Fruit fly (Drosophila melanogaster) whole organism, embryonic: ENCODE results near the gene trbd.

Source experiments
- Blimp-1 ChIP-seq: fragments of 200-800 bp; sonication (Bioruptor generic); optimal IDR thresholded peaks from 3 replicates; lab custom pipeline; 2018; ENCODE audit warnings: missing biosample characterization, missing genetic modification characterization, mild to moderate bottlenecking, moderate library complexity, missing genetic modification reagents
- CG11093 ChIP-seq: fragments of 200-800 bp; sonication (Bioruptor generic); IDR thresholded peaks from 3 replicates; pipeline ENCODE4 v1.3.6; 2022; ENCODE audit warnings: missing biosample characterization, missing genetic modification characterization
- CG14050 ChIP-seq: fragments of 200-800 bp; sonication (Bioruptor generic); IDR thresholded peaks from 3 replicates; pipeline ENCODE4 v1.3.6; 2022; ENCODE audit warnings: missing biosample characterization, missing genetic modification characterization
- CG15479 ChIP-seq: fragments of 200-800 bp; sonication (Bioruptor generic); optimal IDR thresholded peaks from 3 replicates; lab custom pipeline; 2019; ENCODE audit warnings: missing biosample characterization, mild to moderate bottlenecking, missing genetic modification characterization, moderate library complexity
- CG15514 ChIP-seq: fragments of 200-800 bp; sonication (Bioruptor generic); optimal IDR thresholded peaks from 3 replicates; lab custom pipeline; 2017; ENCODE audit warnings: missing biosample characterization, missing genetic modification characterization, mild to moderate bottlenecking, moderate library complexity, missing genetic modification reagents
- CG18011 ChIP-seq: fragments of 200-800 bp; sonication (Bioruptor generic); optimal IDR thresholded peaks from 2 replicates; lab custom pipeline; 2017; ENCODE audit warnings: missing biosample characterization, missing genetic modification characterization, mild to moderate bottlenecking, moderate library complexity, missing genotype
- CG2678 ChIP-seq: fragments of 200-800 bp; sonication (Bioruptor generic); optimal IDR thresholded peaks from 3 replicates; lab custom pipeline; 2019; ENCODE audit warnings: missing biosample characterization, mild to moderate bottlenecking, missing genetic modification characterization, moderate library complexity
- CG42726 ChIP-seq: fragments of 200-800 bp; sonication (Bioruptor generic); IDR thresholded peaks from 2 replicates; pipeline ENCODE4 v1.3.6; 2022; ENCODE audit warnings: missing biosample characterization, missing genetic modification characterization; ENCODE audit not compliant: partially characterized antibody
- CG5245 ChIP-seq: fragments of 200-800 bp; sonication (Bioruptor generic); optimal IDR thresholded peaks from 3 replicates; lab custom pipeline; 2016; ENCODE audit warnings: missing biosample characterization, missing genetic modification characterization
- CG6254 ChIP-seq: fragments of 200-800 bp; sonication (Bioruptor generic); optimal IDR thresholded peaks from 3 replicates; lab custom pipeline; 2017; ENCODE audit warnings: mild to moderate bottlenecking, missing biosample characterization, missing genetic modification reagents, missing genetic modification characterization
- CG8388 ChIP-seq: fragments of 200-800 bp; sonication (Bioruptor generic); optimal IDR thresholded peaks from 2 replicates; lab custom pipeline; 2019; ENCODE audit warnings: missing biosample characterization, mild to moderate bottlenecking, missing genetic modification characterization, moderate library complexity
- D ChIP-seq, 2 experiments: fragments of 200-800 bp in 1 of 2; fragments of >200 bp in 1 of 2; sonication (Bioruptor generic) in 1 of 2; optimal IDR thresholded peaks; 2 replicates in 1 of 2; 3 replicates in 1 of 2; lab custom pipeline; 2017; ENCODE audit warnings: mild to moderate bottlenecking in 1 of 2, missing biosample characterization in 1 of 2, missing genetic modification characterization in 1 of 2, missing genetic modification reagents in 1 of 2
- Dip3 ChIP-seq: fragments of 200-800 bp; sonication (Bioruptor generic); optimal IDR thresholded peaks from 3 replicates; lab custom pipeline; 2016; ENCODE audit warnings: missing biosample characterization, missing genetic modification characterization
- Fer3 ChIP-seq: fragments of 200-800 bp; sonication (Bioruptor generic); optimal IDR thresholded peaks from 2 replicates; lab custom pipeline; 2018; ENCODE audit warnings: missing biosample characterization, mild to moderate bottlenecking, missing genetic modification characterization, moderate library complexity
- HmgD ChIP-seq: fragments of 200-800 bp; sonication (Bioruptor generic); optimal IDR thresholded peaks from 3 replicates; lab custom pipeline; 2016; ENCODE audit warnings: missing biosample characterization, missing genetic modification characterization
- HmgZ ChIP-seq: fragments of 200-800 bp; sonication (Bioruptor generic); optimal IDR thresholded peaks from 2 replicates; lab custom pipeline; 2018; ENCODE audit warnings: missing biosample characterization, mild to moderate bottlenecking, missing genetic modification characterization
- Med ChIP-seq: fragments of 200-800 bp; sonication (Bioruptor generic); peaks from one replicate; lab custom pipeline; 2016; ENCODE audit warnings: missing biosample characterization, missing genetic modification characterization, mild to moderate bottlenecking, inconsistent platforms, moderate library complexity
- NK7.1 ChIP-seq: fragments of 200-800 bp; sonication (Bioruptor generic); optimal IDR thresholded peaks from 3 replicates; lab custom pipeline; 2016; ENCODE audit warnings: missing biosample characterization, missing genetic modification characterization
- Oaz ChIP-seq: fragments of 200-800 bp; sonication (Bioruptor generic); IDR thresholded peaks from 2 replicates; pipeline ENCODE4 v1.3.6; 2022; ENCODE audit warnings: missing biosample characterization, missing genetic modification characterization
- Opbp ChIP-seq: fragments of 200-800 bp; sonication (Bioruptor generic); IDR thresholded peaks from 3 replicates; pipeline ENCODE4 v1.3.6; 2022; ENCODE audit warnings: missing biosample characterization, missing genetic modification characterization; ENCODE audit not compliant: partially characterized antibody
- TFAM ChIP-seq: fragments of 200-800 bp; sonication (Bioruptor generic); optimal IDR thresholded peaks from 2 replicates; lab custom pipeline; 2017; ENCODE audit warnings: missing biosample characterization, missing genetic modification characterization, inconsistent platforms
- Vsx1 ChIP-seq: fragments of 200-800 bp; sonication (Bioruptor generic); optimal IDR thresholded peaks from 2 replicates; lab custom pipeline; 2017; ENCODE audit warnings: missing biosample characterization, mild to moderate bottlenecking, missing genetic modification characterization, missing genetic modification reagents
- YL-1 ChIP-seq: fragments of 200-800 bp; sonication (Bioruptor generic); optimal IDR thresholded peaks from 3 replicates; lab custom pipeline; 2017; ENCODE audit warnings: missing biosample characterization, mild to moderate bottlenecking, missing genetic modification characterization
- ash1 ChIP-seq: fragments of 200-800 bp; sonication (Bioruptor generic); optimal IDR thresholded peaks from 2 replicates; lab custom pipeline; 2018; ENCODE audit warnings: missing biosample characterization, mild to moderate bottlenecking, missing genetic modification characterization
- bab2 ChIP-seq: fragments of 200-800 bp; sonication (Bioruptor generic); optimal IDR thresholded peaks from 2 replicates; lab custom pipeline; 2016; ENCODE audit warnings: missing biosample characterization, missing genetic modification characterization
- chinmo ChIP-seq: fragments of 200-800 bp; sonication (Bioruptor generic); IDR thresholded peaks from 4 replicates; pipeline ENCODE4 v1.3.6; 2022; ENCODE audit warnings: missing biosample characterization, missing genetic modification characterization; ENCODE audit not compliant: partially characterized antibody
- dmrt99B ChIP-seq: fragments of 200-800 bp; sonication (Bioruptor generic); optimal IDR thresholded peaks from 2 replicates; lab custom pipeline; 2018; ENCODE audit warnings: missing biosample characterization, mild to moderate bottlenecking, missing genetic modification characterization, moderate library complexity
- gce ChIP-seq: fragments of 200-800 bp; sonication (Bioruptor generic); IDR thresholded peaks from 3 replicates; pipeline ENCODE4 v1.3.6; 2022; ENCODE audit warnings: missing biosample characterization, missing genetic modification characterization
- gcm ChIP-seq: fragments of 200-800 bp; sonication (Bioruptor generic); optimal IDR thresholded peaks from 2 replicates; lab custom pipeline; 2019; ENCODE audit warnings: missing biosample characterization, mild to moderate bottlenecking, missing genetic modification characterization, moderate library complexity
- gcm2 ChIP-seq: fragments of 200-800 bp; sonication (Bioruptor generic); optimal IDR thresholded peaks from 2 replicates; lab custom pipeline; 2016; ENCODE audit warnings: missing biosample characterization, missing genetic modification characterization
- insv ChIP-seq, 2 experiments: fragments of 200-800 bp; sonication (Bioruptor generic); optimal IDR thresholded peaks; 3 replicates each; lab custom pipeline; 2016 to 2018; ENCODE audit warnings: missing biosample characterization in 2 of 2, missing genetic modification characterization in 2 of 2
- inv ChIP-seq: fragments of 200-800 bp; sonication (Bioruptor generic); IDR thresholded peaks from 2 replicates; pipeline ENCODE4 v1.3.6; 2022; ENCODE audit warnings: missing biosample characterization, missing genetic modification characterization; ENCODE audit not compliant: partially characterized antibody
- lola ChIP-seq, 3 experiments: fragments of >200 bp in 2 of 3; fragments of 200-800 bp in 1 of 3; sonication (Bioruptor generic) in 1 of 3; optimal IDR thresholded peaks; 2 replicates each; lab custom pipeline; 2017 to 2019; ENCODE audit warnings: missing biosample characterization in 3 of 3, missing genetic modification characterization in 3 of 3, mild to moderate bottlenecking in 1 of 3, moderate library complexity in 1 of 3
- maf-S ChIP-seq: fragments of 200-800 bp; sonication (Bioruptor generic); optimal IDR thresholded peaks from 2 replicates; lab custom pipeline; 2016; ENCODE audit warnings: missing biosample characterization, missing genetic modification characterization
- mld ChIP-seq: fragments of 200-800 bp; sonication (Bioruptor generic); IDR thresholded peaks from 3 replicates; pipeline ENCODE4 v1.3.6; 2022; ENCODE audit warnings: missing biosample characterization, missing genetic modification characterization; ENCODE audit not compliant: partially characterized antibody
- nau ChIP-seq: fragments of 200-800 bp; sonication (Bioruptor generic); optimal IDR thresholded peaks from 3 replicates; lab custom pipeline; 2017; ENCODE audit warnings: missing biosample characterization, mild to moderate bottlenecking, missing genetic modification characterization, missing genetic modification reagents
- odd ChIP-seq: fragments of 200-800 bp; sonication (Bioruptor generic); optimal IDR thresholded peaks from 2 replicates; lab custom pipeline; 2017; ENCODE audit warnings: missing biosample characterization, mild to moderate bottlenecking, missing genetic modification characterization
- p53 ChIP-seq: fragments of 200-800 bp; sonication (Bioruptor generic); optimal IDR thresholded peaks from 2 replicates; lab custom pipeline; 2016; ENCODE audit warnings: missing biosample characterization, missing genetic modification characterization
- repo ChIP-seq: fragments of 200-800 bp; sonication (Bioruptor generic); optimal IDR thresholded peaks from 2 replicates; lab custom pipeline; 2016; ENCODE audit warnings: missing biosample characterization, missing genetic modification characterization
- rib ChIP-seq: fragments of 200-800 bp; sonication (Bioruptor generic); IDR thresholded peaks from 2 replicates; pipeline ENCODE4 v1.3.6; 2022; ENCODE audit warnings: missing biosample characterization, missing genetic modification characterization
- row ChIP-seq: fragments of 200-800 bp; sonication (Bioruptor generic); IDR thresholded peaks from 3 replicates; pipeline ENCODE4 v1.3.6; 2022; ENCODE audit warnings: missing biosample characterization, missing genetic modification characterization
- slp2 ChIP-seq: fragments of 200-800 bp; sonication (Bioruptor generic); optimal IDR thresholded peaks from 2 replicates; lab custom pipeline; 2016; ENCODE audit warnings: missing biosample characterization, missing genetic modification characterization
- sob ChIP-seq: fragments of 200-800 bp; sonication (Bioruptor generic); IDR thresholded peaks from 2 replicates; pipeline ENCODE4 v1.3.6; 2022; ENCODE audit warnings: missing biosample characterization, missing genetic modification characterization
- stwl ChIP-seq: fragments of 200-800 bp; sonication (Bioruptor generic); optimal IDR thresholded peaks from 3 replicates; lab custom pipeline; 2018; ENCODE audit warnings: missing biosample characterization, mild to moderate bottlenecking, missing genetic modification characterization, moderate library complexity
- sug ChIP-seq: fragments of 200-800 bp; optimal IDR thresholded peaks from 2 replicates; lab custom pipeline; 2019; ENCODE audit warnings: missing biosample characterization, mild to moderate bottlenecking, missing genetic modification characterization, moderate library complexity
- tin ChIP-seq: fragments of 200-800 bp; sonication (Bioruptor generic); optimal IDR thresholded peaks from 3 replicates; lab custom pipeline; 2016; ENCODE audit warnings: missing biosample characterization, missing genetic modification characterization
- unpg ChIP-seq: fragments of 200-800 bp; sonication (Bioruptor generic); optimal IDR thresholded peaks from 3 replicates; lab custom pipeline; 2018; ENCODE audit warnings: missing biosample characterization, mild to moderate bottlenecking, missing genetic modification characterization, moderate library complexity
- yki ChIP-seq: fragments of >200 bp; optimal IDR thresholded peaks from 3 replicates; lab custom pipeline; 2018
- zen2 ChIP-seq: fragments of 200-800 bp; sonication (Bioruptor generic); IDR thresholded peaks from 3 replicates; pipeline ENCODE4 v1.3.6; 2022; ENCODE audit warnings: missing biosample characterization, missing genetic modification characterization; ENCODE audit not compliant: partially characterized antibody

trbd gene

DNA sequence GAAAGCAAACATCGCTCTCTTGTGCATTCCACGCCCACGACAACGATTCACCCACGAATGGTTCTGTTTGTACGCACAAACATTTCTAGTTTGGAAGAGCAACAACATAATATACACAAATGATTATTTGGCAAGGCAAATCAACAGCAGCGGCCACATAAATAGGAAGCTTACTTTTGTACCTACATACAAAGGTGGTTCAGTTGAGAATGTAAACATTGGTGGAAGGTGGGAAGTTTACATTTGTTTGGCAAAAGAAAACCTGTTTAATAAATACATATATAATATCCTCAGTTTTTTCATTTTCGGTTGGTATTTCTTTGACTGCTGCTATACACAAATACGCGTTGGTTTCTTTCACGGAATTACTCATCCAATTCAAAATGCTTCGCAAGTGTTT lies 8.3 kb downstream of the trbd start (continued):
- no peak for TF ChIP-seq sob (GFP tag; lab: Robert Waterston, UW)
- peak; percentile 86 for TF ChIP-seq HmgZ (tag; lab: Kevin White, UChicago)
- peak; percentile 85 for TF ChIP-seq gcm2
- peak; percentile 44 for TF ChIP-seq HmgD
- peak; percentile 47 for TF ChIP-seq ash1 (GFP tag; lab: Kevin White, UChicago)
- no peak for TF ChIP-seq CG42726 (GFP tag; lab: Robert Waterston, UW)
- peak; percentile 88 for TF ChIP-seq CG8388 (GFP tag; lab: Kevin White, UChicago)
- peak; percentile 69 for TF ChIP-seq slp2 (GFP tag; lab: Kevin White, UChicago)
- TF ChIP-seq YL-1 (GFP tag; lab: Kevin White, UChicago): peak; percentile 75
- peak; percentile 90 for TF ChIP-seq nau (GFP tag; lab: Kevin White, UChicago)
- peak; percentile 84 for TF ChIP-seq CG5245 (GFP tag; lab: Kevin White, UChicago)
- peak; percentile 78 for TF ChIP-seq maf-S (GFP tag; lab: Kevin White, UChicago)
- TF ChIP-seq CG11093 (GFP tag; lab: Robert Waterston, UW): peak; percentile 82; the same call in 2 of the 3 replicates
- TF ChIP-seq mld (GFP tag; lab: Robert Waterston, UW): no peak
- TF ChIP-seq p53: peak; percentile 42
- peak; percentile 81 for TF ChIP-seq tin (GFP tag; lab: Kevin White, UChicago)
- peak; percentile 58 for TF ChIP-seq CG15479 (GFP tag; lab: Kevin White, UChicago)
- no peak for TF ChIP-seq CG14050 (GFP tag; lab: Robert Waterston, UW)
- TF ChIP-seq gcm (GFP tag; lab: Kevin White, UChicago): peak; percentile 84
- no peak for TF ChIP-seq chinmo (GFP tag; lab: Robert Waterston, UW)
- no peak for TF ChIP-seq zen2 (GFP tag; lab: Robert Waterston, UW)
- peak; percentile 93 for TF ChIP-seq dmrt99B (tag; lab: Kevin White, UChicago)
- peak; percentile 86 for TF ChIP-seq bab2 (GFP tag; lab: Kevin White, UChicago)
- TF ChIP-seq stwl (tag; lab: Kevin White, UChicago): peak; percentile 24
- peak; percentile 76 for TF ChIP-seq Dip3 (GFP tag; lab: Kevin White, UChicago)
- peak; percentile 95 for TF ChIP-seq unpg (GFP tag; lab: Kevin White, UChicago)
- TF ChIP-seq CG15514: peak; percentile 87
- no peak for TF ChIP-seq inv (GFP tag; lab: Robert Waterston, UW)
- peak; percentile 82 for TF ChIP-seq NK7.1 (GFP tag; lab: Kevin White, UChicago)
- TF ChIP-seq CG18011 (GFP tag; lab: Kevin White, UChicago): peak; percentile 76
- peak; percentile 92 for TF ChIP-seq Fer3
- peak in 1 of 3 experiments; percentile 77 for TF ChIP-seq lola (GFP tag; optimal IDR thresholded peaks at IDR 0.05; lab: Kevin White, UChicago)
- peak in 1 of 2 experiments; percentile 33 for TF ChIP-seq insv (GFP tag; optimal IDR thresholded peaks at IDR 0.05; lab: Kevin White, UChicago)
- TF ChIP-seq Vsx1 (GFP tag; lab: Kevin White, UChicago): peak; percentile 81
- TF ChIP-seq repo (GFP tag; lab: Kevin White, UChicago): peak; percentile 55
- TF ChIP-seq Opbp (GFP tag; lab: Robert Waterston, UW): no peak
- peak; percentile 93 for TF ChIP-seq CG2678 (tag; lab: Kevin White, UChicago)
- TF ChIP-seq rib: no peak
- no peak for TF ChIP-seq Oaz (GFP tag; lab: Robert Waterston, UW)
- no peak for TF ChIP-seq yki (lab: Kevin White, UChicago)
- TF ChIP-seq sug (tag; lab: Kevin White, UChicago): peak; percentile 60
- no peak for TF ChIP-seq gce (GFP tag; lab: Robert Waterston, UW)
- peak; percentile 98 for TF ChIP-seq Med (GFP tag; lab: Kevin White, UChicago)
- peak; percentile 72 for TF ChIP-seq Blimp-1 (GFP tag; lab: Kevin White, UChicago)
- TF ChIP-seq row (GFP tag; lab: Robert Waterston, UW): no peak
- peak; percentile 37 for TF ChIP-seq TFAM (GFP tag; lab: Kevin White, UChicago)
- TF ChIP-seq D (optimal IDR thresholded peaks at IDR 0.05; lab: Kevin White, UChicago): no peak
- TF ChIP-seq D (GFP tag; optimal IDR thresholded peaks at IDR 0.05; lab: Kevin White, UChicago): peak; percentile 85
- TF ChIP-seq odd (GFP tag; lab: Kevin White, UChicago): peak; percentile 89
- peak; percentile 85 for TF ChIP-seq CG6254 (GFP tag; lab: Kevin White, UChicago)
